In the genomic region with DNA sequence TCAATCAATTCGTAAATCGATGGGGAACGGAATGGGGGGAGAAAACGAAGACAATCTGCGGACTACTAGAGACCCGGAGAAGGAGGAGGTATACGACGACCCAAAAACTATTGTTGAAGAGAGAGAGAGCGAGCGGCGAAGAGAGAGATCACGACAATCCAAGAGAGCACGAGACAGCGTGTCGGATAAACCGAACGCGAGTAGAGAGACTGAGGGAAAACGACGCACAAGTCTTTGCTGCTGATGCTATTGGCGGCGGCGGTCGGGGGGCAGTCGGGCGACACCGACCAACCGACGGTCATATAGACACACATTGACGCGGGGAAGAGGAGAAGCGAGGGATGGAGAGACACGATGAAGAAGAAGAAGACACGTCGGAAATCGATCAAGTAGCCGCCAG, we compare ENCODE assay signal across 4 worm cellular contexts.
TF ChIP-seq lines count a peak whose summit lies in the region.

No protein-coding gene starts in this region.

TF ChIP-seq in whole organism, L2 larva, 48 proteins besides CTCF, POLR2A, EP300 and RAD21 (continued from another document):
- peak; percentile 57 for TF ChIP-seq zag-1 (tag; optimal IDR thresholded peaks at IDR 0.05; lab: Kevin White, UChicago)
- TF ChIP-seq nhr-12 (tag; optimal IDR thresholded peaks at IDR 0.05; lab: Kevin White, UChicago), result no peak
- no peak for TF ChIP-seq lin-39 (tag; optimal IDR thresholded peaks at IDR 0.05; lab: Kevin White, UChicago)
- TF ChIP-seq gmeb-1 (tag; optimal IDR thresholded peaks at IDR 0.05; lab: Kevin White, UChicago), result peak; percentile 54
- TF ChIP-seq egl-27 (tag; optimal IDR thresholded peaks at IDR 0.05; lab: Kevin White, UChicago), result peak; percentile 37
- no peak for TF ChIP-seq peb-1 (tag; optimal IDR thresholded peaks at IDR 0.05; lab: Kevin White, UChicago)
- no peak for TF ChIP-seq ama-1 (optimal IDR thresholded peaks at IDR 0.05; lab: Kevin White, UChicago)
- no peak for TF ChIP-seq R02D3.7 (tag; optimal IDR thresholded peaks at IDR 0.05; lab: Kevin White, UChicago)
- peak; percentile 86 for TF ChIP-seq C34F6.9 (tag; optimal IDR thresholded peaks at IDR 0.05; lab: Kevin White, UChicago)
- TF ChIP-seq skn-1 (tag; optimal IDR thresholded peaks at IDR 0.05; lab: Kevin White, UChicago), result no peak
- TF ChIP-seq mdl-1 (tag; optimal IDR thresholded peaks at IDR 0.05; lab: Kevin White, UChicago), result peak; percentile 53 to 57
- no peak for TF ChIP-seq elt-1 (tag; optimal IDR thresholded peaks at IDR 0.05; lab: Kevin White, UChicago)
- TF ChIP-seq snpc-4 (tag; optimal IDR thresholded peaks at IDR 0.05; lab: Kevin White, UChicago), result peak; percentile 92
- TF ChIP-seq lsy-2 (tag; optimal IDR thresholded peaks at IDR 0.05; lab: Kevin White, UChicago), result peak; percentile 40 to 73
- TF ChIP-seq nhr-237 (tag; optimal IDR thresholded peaks at IDR 0.05; lab: Kevin White, UChicago), result no peak
- TF ChIP-seq alr-1 (tag; optimal IDR thresholded peaks at IDR 0.05; lab: Kevin White, UChicago), result no peak
- TF ChIP-seq blmp-1 (tag; optimal IDR thresholded peaks at IDR 0.05; lab: Kevin White, UChicago; ENCODE audit: insufficient read depth), result peak; percentile 62
- TF ChIP-seq ztf-4 (tag; optimal IDR thresholded peaks at IDR 0.05; lab: Kevin White, UChicago), result peak; percentile 5
- TF ChIP-seq aly-2 (tag; optimal IDR thresholded peaks at IDR 0.05; lab: Kevin White, UChicago), result no peak
- peak; percentile 31 for TF ChIP-seq ceh-82 (tag; optimal IDR thresholded peaks at IDR 0.05; lab: Kevin White, UChicago)
- no peak for TF ChIP-seq ztf-11 (tag; optimal IDR thresholded peaks at IDR 0.05; lab: Kevin White, UChicago)
- TF ChIP-seq nhr-23 (tag; optimal IDR thresholded peaks at IDR 0.05; lab: Kevin White, UChicago), result no peak
- TF ChIP-seq nhr-10 (tag; optimal IDR thresholded peaks at IDR 0.05; lab: Kevin White, UChicago), result no peak
- peak; percentile 79 for TF ChIP-seq fos-1 (tag; optimal IDR thresholded peaks at IDR 0.05; lab: Kevin White, UChicago)
- peak; percentile 47 for TF ChIP-seq sem-4 (tag; optimal IDR thresholded peaks at IDR 0.05; lab: Kevin White, UChicago)
- peak; percentile 91 for TF ChIP-seq F13H6.1 (tag; optimal IDR thresholded peaks at IDR 0.05; lab: Kevin White, UChicago)
- peak; percentile 77 for TF ChIP-seq sma-3 (GFP tag; optimal IDR thresholded peaks at IDR 0.05; lab: Kevin White, UChicago)
TF ChIP-seq in whole organism, L2 larva: peak in this region for 24.

TF ChIP-seq in whole organism, L4 larva, 104 proteins besides CTCF, POLR2A, EP300 and RAD21 (continued from another document and continues in another):
- TF ChIP-seq ceh-82 (tag; optimal IDR thresholded peaks at IDR 0.05; lab: Kevin White, UChicago) (no peak), nhr-6 (tag; optimal IDR thresholded peaks at IDR 0.05; lab: Kevin White, UChicago) (no peak), set-16 (GFP tag; IDR thresholded peaks at IDR 0.05; lab: Robert Waterston, UW) (peak; percentile 87), nhr-10 (tag; optimal IDR thresholded peaks at IDR 0.05; lab: Kevin White, UChicago) (peak; percentile 45), daf-12 (tag; optimal IDR thresholded peaks at IDR 0.05; lab: Kevin White, UChicago) (no peak), F49E8.2 (tag; optimal IDR thresholded peaks at IDR 0.05; lab: Kevin White, UChicago; ENCODE audit: borderline replicate concordance) (no peak), ZK337.2 (GFP tag; IDR thresholded peaks at IDR 0.05; lab: Robert Waterston, UW) (no peak), nhr-41 (GFP tag; IDR thresholded peaks at IDR 0.05; lab: Robert Waterston, UW) (no peak), cey-2 (tag; optimal IDR thresholded peaks at IDR 0.05; lab: Kevin White, UChicago; ENCODE audit: borderline replicate concordance, insufficient read depth) (no peak), dpl-1 (GFP tag; optimal IDR thresholded peaks at IDR 0.05; lab: Kevin White, UChicago) (peak; percentile 37), madf-9 (GFP tag; conservative IDR thresholded peaks at IDR 0.05; lab: Robert Waterston, UW) (peak; percentile 29; the same call in 1 of the 2 replicates), Y5F2A.4 (GFP tag; optimal IDR thresholded peaks at IDR 0.05; lab: Kevin White, UChicago) (no peak), hlh-11 (tag; optimal IDR thresholded peaks at IDR 0.05; lab: Kevin White, UChicago) (peak; percentile 84), lsy-2 (tag; optimal IDR thresholded peaks at IDR 0.05; lab: Kevin White, UChicago) (peak; percentile 71 to 78), lir-3 (tag; optimal IDR thresholded peaks at IDR 0.05; lab: Kevin White, UChicago) (no peak), T26A8.4 (GFP tag; IDR thresholded peaks at IDR 0.05; lab: Robert Waterston, UW) (no peak), mdt-29 (GFP tag; IDR thresholded peaks at IDR 0.05; lab: Robert Waterston, UW) (no peak), unc-62 (GFP tag; optimal IDR thresholded peaks at IDR 0.05 in 1 of 2; lab: Kevin White, UChicago) (peak in 1 of 2 experiments; percentile 97), unc-62 (tag; optimal IDR thresholded peaks at IDR 0.05; lab: Kevin White, UChicago) (no peak), fos-1 (tag; optimal IDR thresholded peaks at IDR 0.05; lab: Kevin White, UChicago) (no peak), ctbp-1 (GFP tag; IDR thresholded peaks at IDR 0.05; lab: Robert Waterston, UW) (peak; percentile 65; the same call in 1 of the 2 replicates), ceh-20 (GFP tag; IDR thresholded peaks at IDR 0.05; lab: Robert Waterston, UW) (peak; percentile 58; the same call in 1 of the 2 replicates), madf-5 (GFP tag; IDR thresholded peaks at IDR 0.05; lab: Robert Waterston, UW) (no peak), mes-2 (tag; optimal IDR thresholded peaks at IDR 0.05; lab: Kevin White, UChicago; ENCODE audit: poor library complexity, severe bottlenecking) (peak; percentile 58), mep-1 (tag; optimal IDR thresholded peaks at IDR 0.05; lab: Kevin White, UChicago) (peak; percentile 89), unc-130 (GFP tag; optimal IDR thresholded peaks at IDR 0.05; lab: Kevin White, UChicago) (no peak), F26F4.8 (GFP tag; conservative IDR thresholded peaks at IDR 0.05; lab: Robert Waterston, UW) (no peak), tag-97 (GFP tag; IDR thresholded peaks at IDR 0.05; lab: Robert Waterston, UW) (no peak), lin-29 (GFP tag; IDR thresholded peaks at IDR 0.05; lab: Robert Waterston, UW) (no peak), lin-38 (GFP tag; IDR thresholded peaks at IDR 0.05; lab: Robert Waterston, UW) (peak; percentile 56; the same call in 1 of the 2 replicates), lin-15B (tag; optimal IDR thresholded peaks at IDR 0.05; lab: Kevin White, UChicago) (peak; percentile 42), nhr-25 (tag; optimal IDR thresholded peaks at IDR 0.05; lab: Kevin White, UChicago; ENCODE audit: borderline replicate concordance, insufficient read depth) (peak; percentile 83), fkh-10 (GFP tag; optimal IDR thresholded peaks at IDR 0.05; lab: Kevin White, UChicago) (no peak)

TF ChIP-seq in whole organism, late embryonic, 69 proteins besides CTCF, POLR2A, EP300 and RAD21 (continued from another document):
- TF ChIP-seq F13H6.1 (tag; optimal IDR thresholded peaks at IDR 0.05; lab: Kevin White, UChicago), result peak; percentile 66
- TF ChIP-seq sox-2 (GFP tag; IDR thresholded peaks at IDR 0.05; lab: Robert Waterston, UW), result no peak
- peak; percentile 29 for TF ChIP-seq ceh-19 (GFP tag; optimal IDR thresholded peaks at IDR 0.05; lab: Kevin White, UChicago)
- TF ChIP-seq C08G9.2 (tag; optimal IDR thresholded peaks at IDR 0.05; lab: Kevin White, UChicago), result peak; percentile 64
- no peak for TF ChIP-seq ceh-30 (tag; optimal IDR thresholded peaks at IDR 0.05; lab: Kevin White, UChicago)
- TF ChIP-seq ceh-14 (tag; optimal IDR thresholded peaks at IDR 0.05; lab: Kevin White, UChicago), result peak; percentile 46
- peak; percentile 18 for TF ChIP-seq ets-4 (tag; optimal IDR thresholded peaks at IDR 0.05; lab: Kevin White, UChicago)
- peak; percentile 68 for TF ChIP-seq syd-9 (tag; optimal IDR thresholded peaks at IDR 0.05; lab: Kevin White, UChicago)
- no peak for TF ChIP-seq ceh-9 (tag; optimal IDR thresholded peaks at IDR 0.05; lab: Kevin White, UChicago)
- no peak for TF ChIP-seq pax-1 (tag; optimal IDR thresholded peaks at IDR 0.05; lab: Kevin White, UChicago)
- peak; percentile 77 for TF ChIP-seq sdc-2 (tag; optimal IDR thresholded peaks at IDR 0.05; lab: Kevin White, UChicago)
- peak; percentile 41 for TF ChIP-seq madf-2 (tag; optimal IDR thresholded peaks at IDR 0.05; lab: Kevin White, UChicago)
- TF ChIP-seq tbx-2 (tag; optimal IDR thresholded peaks at IDR 0.05; lab: Kevin White, UChicago), result peak; percentile 80
- peak; percentile 88 for TF ChIP-seq pros-1 (tag; optimal IDR thresholded peaks at IDR 0.05; lab: Kevin White, UChicago)
- TF ChIP-seq ceh-31 (tag; optimal IDR thresholded peaks at IDR 0.05; lab: Kevin White, UChicago), result peak; percentile 87
- TF ChIP-seq K09A11.1 (tag; optimal IDR thresholded peaks at IDR 0.05; lab: Kevin White, UChicago; ENCODE audit: insufficient read depth), result peak; percentile 74
- TF ChIP-seq pqm-1 (tag; optimal IDR thresholded peaks at IDR 0.05; lab: Kevin White, UChicago), result no peak
- TF ChIP-seq hlh-13 (GFP tag; optimal IDR thresholded peaks at IDR 0.05; lab: Kevin White, UChicago), result no peak
- peak; percentile 96 for TF ChIP-seq nfya-1 (tag; optimal IDR thresholded peaks at IDR 0.05; lab: Kevin White, UChicago)
- TF ChIP-seq Y22D7AL.16 (tag; optimal IDR thresholded peaks at IDR 0.05; lab: Kevin White, UChicago), result no peak
- TF ChIP-seq ceh-34 (tag; optimal IDR thresholded peaks at IDR 0.05; lab: Kevin White, UChicago), result peak; percentile 91

TF ChIP-seq in whole organism, mixed stage, embryonic, 35 proteins besides CTCF, POLR2A, EP300 and RAD21 (continued from another document):
- TF ChIP-seq nhr-237 (tag; optimal IDR thresholded peaks at IDR 0.05; lab: Kevin White, UChicago), result peak; percentile 54
- TF ChIP-seq unc-62 (GFP tag; optimal IDR thresholded peaks at IDR 0.05; lab: Kevin White, UChicago), result peak; percentile 75
